Worm (Caenorhabditis elegans) whole organism, L1 larva: Measurements from ENCODE around the gene ZK792.1.
"Not testable (repeated sequence)": the region's sequence is repeated elsewhere in the genome, so short reads cannot be mapped to it uniquely, and the experiment has no call there.

Source experiments
- Y116A8C.19 ChIP-seq: sonication (generic microtip); optimal IDR thresholded peaks from 2 replicates; lab custom pipeline; 2016; ENCODE audit warnings: missing compliant biosample characterization, missing genetic modification characterization, borderline replicate concordance
- hlh-17 ChIP-seq: fragments of 200-800 bp; sonication (Bioruptor generic); optimal IDR thresholded peaks from 2 replicates; lab custom pipeline; 2018; ENCODE audit warnings: missing genetic modification characterization, mild to moderate bottlenecking, missing compliant biosample characterization, moderate library complexity, borderline replicate concordance
- hpl-2 ChIP-seq: fragments of 150-350 bp; optimal IDR thresholded peaks from 2 replicates; lab custom pipeline; 2014; ENCODE audit warnings: missing biosample characterization, missing genetic modification reagents, missing genetic modification characterization
- nhr-11 ChIP-seq: fragments of 150-350 bp; optimal IDR thresholded peaks from 2 replicates; lab custom pipeline; 2014; ENCODE audit warnings: missing biosample characterization, missing genetic modification characterization
- nhr-77 ChIP-seq: fragments of 150-350 bp; optimal IDR thresholded peaks from 2 replicates; lab custom pipeline; 2014; ENCODE audit warnings: missing biosample characterization, missing genetic modification characterization
- nhr-90 ChIP-seq: sonication (generic microtip); optimal IDR thresholded peaks from 2 replicates; lab custom pipeline; 2016; ENCODE audit warnings: mild to moderate bottlenecking, missing genetic modification characterization, missing compliant biosample characterization; ENCODE audit not compliant: poor library complexity
- skn-1 ChIP-seq: fragments of 150-350 bp; optimal IDR thresholded peaks from 2 replicates; lab custom pipeline; 2014; ENCODE audit warnings: missing biosample characterization, missing genetic modification characterization
- snpc-4 ChIP-seq: fragments of 150-350 bp; optimal IDR thresholded peaks from 2 replicates; lab custom pipeline; 2014; ENCODE audit warnings: missing biosample characterization, missing genetic modification characterization
- snu-23 ChIP-seq: sonication (generic microtip); optimal IDR thresholded peaks from 2 replicates; lab custom pipeline; 2016; ENCODE audit warnings: missing genetic modification characterization, missing compliant biosample characterization
- sox-4 ChIP-seq: sonication (generic microtip); optimal IDR thresholded peaks from 2 replicates; lab custom pipeline; 2016; ENCODE audit warnings: missing genetic modification characterization, missing compliant biosample characterization
- sup-37 ChIP-seq: fragments of 200-800 bp; sonication (Bioruptor generic); optimal IDR thresholded peaks from 2 replicates; lab custom pipeline; 2018; ENCODE audit warnings: mild to moderate bottlenecking, missing genetic modification characterization, missing compliant biosample characterization
- zag-1 ChIP-seq: fragments of 150-350 bp; optimal IDR thresholded peaks from 2 replicates; lab custom pipeline; 2014; ENCODE audit warnings: missing biosample characterization, missing genetic modification characterization
- ztf-11 ChIP-seq, 2 experiments: sonication (generic microtip); optimal IDR thresholded peaks; 2 replicates each; lab custom pipeline; 2016 to 2017; ENCODE audit warnings: missing genetic modification characterization in 2 of 2, missing biosample characterization in 1 of 2, missing compliant biosample characterization in 1 of 2
- ztf-4 ChIP-seq: fragments of 150-350 bp; optimal IDR thresholded peaks from 2 replicates; lab custom pipeline; 2014; ENCODE audit warnings: missing biosample characterization, missing genetic modification characterization

- not testable (repeated sequence) for TF ChIP-seq sup-37; nhr-90; zag-1 (tag; lab: Kevin White, UChicago); nhr-77 (tag; lab: Kevin White, UChicago); snpc-4 (tag; lab: Kevin White, UChicago); sox-4 (tag; lab: Kevin White, UChicago); Y116A8C.19 (tag; lab: Kevin White, UChicago); ztf-4 (tag; lab: Kevin White, UChicago); snu-23 (GFP tag; lab: Kevin White, UChicago); skn-1 (tag; lab: Kevin White, UChicago); ztf-11 (tag; optimal IDR thresholded peaks at IDR 0.05; lab: Kevin White, UChicago); nhr-11 (tag; lab: Kevin White, UChicago); hpl-2 (GFP tag; lab: Kevin White, UChicago); hlh-17 (GFP tag; lab: Kevin White, UChicago)
Observed at ce11 chrIV:11616543-11616942, 43.1 kb upstream of the ZK792.1 start.
